Worm (Caenorhabditis elegans) whole organism, midembryonic: ENCODE data around the gene srx-31.

Source experiments
- T22C8.4 ChIP-seq: fragments of 200-800 bp; sonication (Bioruptor generic); IDR thresholded peaks from 2 replicates; pipeline ENCODE4 v1.3.6; 2022; ENCODE audit warnings: missing genetic modification characterization, missing compliant biosample characterization
- cog-1 ChIP-seq: sonication (generic microtip); optimal IDR thresholded peaks from 2 replicates; lab custom pipeline; 2016; ENCODE audit warnings: missing genetic modification characterization, missing compliant biosample characterization
- flt-1 ChIP-seq: fragments of 200-800 bp; sonication (Bioruptor generic); IDR thresholded peaks from 2 replicates; pipeline ENCODE4 v1.3.6; 2022; ENCODE audit warnings: missing genetic modification characterization, missing compliant biosample characterization
- klf-2 ChIP-seq: fragments of 200-800 bp; sonication (Bioruptor generic); conservative IDR thresholded peaks from 2 replicates; pipeline ENCODE4 v1.3.6; 2022; ENCODE audit warnings: missing genetic modification reagents, missing genetic modification characterization, missing compliant biosample characterization
- med-1 ChIP-seq: sonication (generic microtip); optimal IDR thresholded peaks from 2 replicates; lab custom pipeline; 2017; ENCODE audit warnings: missing genetic modification characterization, mild to moderate bottlenecking, missing compliant biosample characterization, antibody characterized with exemption, missing genetic modification reagents; ENCODE audit not compliant: insufficient read depth
- ref-1 ChIP-seq: fragments of 200-800 bp; sonication (Bioruptor generic); conservative IDR thresholded peaks from 2 replicates; pipeline ENCODE4 v1.3.6; 2022; ENCODE audit warnings: missing genetic modification reagents, missing genetic modification characterization, missing compliant biosample characterization
- tab-1 ChIP-seq: fragments of 200-800 bp; sonication (Bioruptor generic); IDR thresholded peaks from 2 replicates; pipeline ENCODE4 v1.3.6; 2022; ENCODE audit warnings: missing genetic modification characterization, missing compliant biosample characterization
- ztf-23 ChIP-seq: fragments of 200-800 bp; sonication (Bioruptor generic); IDR thresholded peaks from 2 replicates; pipeline ENCODE4 v1.3.6; 2022; ENCODE audit warnings: missing genetic modification reagents, missing genetic modification characterization, missing compliant biosample characterization
- ztf-29 ChIP-seq: fragments of 200-800 bp; sonication (Bioruptor generic); IDR thresholded peaks from 2 replicates; pipeline ENCODE4 v1.3.6; 2022; ENCODE audit warnings: missing genetic modification reagents, missing genetic modification characterization, missing compliant biosample characterization

Gene srx-31

ce11 chrV:810281-810862 lies 12.4 kb downstream of the srx-31 start, which contains the start of gene R13D11.4:
Gene R13D11.4, plus strand, starts transcription at chrV:810812.
- TF ChIP-seq T22C8.4, result no peak
- TF ChIP-seq klf-2 (GFP tag; lab: Robert Waterston, UW), result no peak
- TF ChIP-seq med-1, result no peak
- TF ChIP-seq ref-1, result no peak
- TF ChIP-seq ztf-29 (GFP tag; lab: Robert Waterston, UW), result no peak
- TF ChIP-seq ztf-23 (GFP tag; lab: Robert Waterston, UW), result no peak
- TF ChIP-seq cog-1 (tag; lab: Kevin White, UChicago), result no peak

- TF ChIP-seq ref-1, result no peak
Observed at ce11 chrV:808260-808659, 14.6 kb downstream of the srx-31 start.

ce11 chrV:804485-804884 lies 18.3 kb downstream of the srx-31 start, which contains the start of gene nhr-270:
Gene nhr-270, minus strand, starts transcription at chrV:804741.
- TF ChIP-seq ztf-23 (GFP tag; lab: Robert Waterston, UW) (no peak), ztf-29 (GFP tag; lab: Robert Waterston, UW) (no peak), tab-1 (no peak), ref-1 (no peak), T22C8.4 (no peak), klf-2 (GFP tag; lab: Robert Waterston, UW) (no peak), flt-1 (GFP tag; lab: Robert Waterston, UW) (no peak), cog-1 (tag; lab: Kevin White, UChicago) (no peak), med-1 (no peak)

- TF ChIP-seq cog-1 (tag; lab: Kevin White, UChicago), result no peak
- TF ChIP-seq T22C8.4, result no peak
- no peak for TF ChIP-seq ztf-29 (GFP tag; lab: Robert Waterston, UW)
- no peak for TF ChIP-seq med-1
- no peak for TF ChIP-seq ref-1
- TF ChIP-seq klf-2 (GFP tag; lab: Robert Waterston, UW), result no peak
- no peak for TF ChIP-seq tab-1
- TF ChIP-seq flt-1 (GFP tag; lab: Robert Waterston, UW), result no peak
- TF ChIP-seq ztf-23 (GFP tag; lab: Robert Waterston, UW), result no peak
Observed at ce11 chrV:803472-803871, 19.4 kb downstream of the srx-31 start.

ce11 chrV:802726-803125 lies 20.1 kb downstream of the srx-31 start:
- TF ChIP-seq klf-2 (GFP tag; lab: Robert Waterston, UW) (no peak), ztf-29 (GFP tag; lab: Robert Waterston, UW) (no peak), flt-1 (GFP tag; lab: Robert Waterston, UW) (no peak), T22C8.4 (no peak), cog-1 (tag; lab: Kevin White, UChicago) (no peak), tab-1 (no peak)

- TF ChIP-seq ref-1 (no peak), cog-1 (tag; lab: Kevin White, UChicago) (no peak), tab-1 (no peak), T22C8.4 (no peak), flt-1 (GFP tag; lab: Robert Waterston, UW) (no peak), ztf-23 (GFP tag; lab: Robert Waterston, UW) (no peak), ztf-29 (GFP tag; lab: Robert Waterston, UW) (no peak), med-1 (no peak), klf-2 (GFP tag; lab: Robert Waterston, UW) (no peak)
Observed at ce11 chrV:801555-802060, 21.2 kb downstream of the srx-31 start.

ce11 chrV:800271-800670 lies 22.6 kb downstream of the srx-31 start:
- no peak for TF ChIP-seq flt-1 (GFP tag; lab: Robert Waterston, UW)
- no peak for TF ChIP-seq tab-1
- TF ChIP-seq ztf-29 (GFP tag; lab: Robert Waterston, UW), result no peak
- no peak for TF ChIP-seq cog-1 (tag; lab: Kevin White, UChicago)
- TF ChIP-seq med-1, result no peak
- no peak for TF ChIP-seq ref-1
- TF ChIP-seq ztf-23 (GFP tag; lab: Robert Waterston, UW), result no peak
- no peak for TF ChIP-seq klf-2 (GFP tag; lab: Robert Waterston, UW)
- TF ChIP-seq T22C8.4, result no peak

- TF ChIP-seq ref-1 (no peak), klf-2 (GFP tag; lab: Robert Waterston, UW) (no peak), tab-1 (no peak), ztf-29 (GFP tag; lab: Robert Waterston, UW) (no peak), med-1 (no peak), cog-1 (tag; lab: Kevin White, UChicago) (no peak), ztf-23 (GFP tag; lab: Robert Waterston, UW) (no peak), flt-1 (GFP tag; lab: Robert Waterston, UW) (no peak), T22C8.4 (no peak)
Observed at ce11 chrV:797241-797640, 25.6 kb downstream of the srx-31 start.

ce11 chrV:794092-794491 lies 28.7 kb downstream of the srx-31 start:
- no peak for TF ChIP-seq cog-1 (tag; lab: Kevin White, UChicago)
- no peak for TF ChIP-seq tab-1
- TF ChIP-seq T22C8.4, result no peak

ce11 chrV:782432-782831 lies 40.4 kb downstream of the srx-31 start, which contains the start of gene srab-16:
Gene srab-16, plus strand, starts transcription at chrV:782732.
- TF ChIP-seq tab-1, result no peak
- no peak for TF ChIP-seq ztf-29 (GFP tag; lab: Robert Waterston, UW)
- TF ChIP-seq med-1, result no peak
- TF ChIP-seq flt-1 (GFP tag; lab: Robert Waterston, UW), result no peak
- TF ChIP-seq cog-1 (tag; lab: Kevin White, UChicago), result no peak
- no peak for TF ChIP-seq T22C8.4
- TF ChIP-seq ref-1, result no peak
- no peak for TF ChIP-seq ztf-23 (GFP tag; lab: Robert Waterston, UW)
- TF ChIP-seq klf-2 (GFP tag; lab: Robert Waterston, UW), result no peak

ce11 chrV:779999-780398 lies 42.8 kb downstream of the srx-31 start, which contains the start of gene srbc-60:
Gene srbc-60, plus strand, starts transcription at chrV:780299.
- TF ChIP-seq ztf-23 (GFP tag; lab: Robert Waterston, UW) (no peak), med-1 (no peak), tab-1 (no peak)
